Fruit fly (Drosophila melanogaster): Measurements from ENCODE around the gene Six4.
A peak's percentile ranks its signal among the peaks of the same experiment; 100 is the strongest.

Six4 gene

dm6 chr3L:20841465-20842109 lies 49.0 kb upstream of the Six4 start, which contains the start of the genes CSN3 and CG11456 (continued):
- TF ChIP-seq ci (GFP tag; IDR thresholded peaks at IDR 0.05) (no peak), grn (GFP tag; optimal IDR thresholded peaks at IDR 0.05) (no peak), Adf1 (GFP tag; IDR thresholded peaks at IDR 0.05) (no peak), CG7987 (GFP tag; optimal IDR thresholded peaks at IDR 0.05) (peak; percentile 31), stwl (tag; optimal IDR thresholded peaks at IDR 0.05) (peak; percentile 89), CG1602 (GFP tag; optimal IDR thresholded peaks at IDR 0.05) (peak; percentile 21), hbn (GFP tag; IDR thresholded peaks at IDR 0.05; ENCODE audit: partially characterized antibody) (peak; percentile 54), CG17568 (GFP tag; optimal IDR thresholded peaks at IDR 0.05) (no peak), Sin3A (optimal IDR thresholded peaks at IDR 0.05) (peak; percentile 36), zen2 (GFP tag; IDR thresholded peaks at IDR 0.05; ENCODE audit: partially characterized antibody) (peak; percentile 38; the same call in 2 of the 3 replicates), pfk (GFP tag; optimal IDR thresholded peaks at IDR 0.05) (no peak), btn (GFP tag; optimal IDR thresholded peaks at IDR 0.05) (no peak), da (GFP tag; optimal IDR thresholded peaks at IDR 0.05) (no peak), CG6272 (GFP tag; IDR thresholded peaks at IDR 0.05) (no peak), klu (GFP tag; IDR thresholded peaks at IDR 0.05) (no peak), phol (tag; optimal IDR thresholded peaks at IDR 0.05) (peak; percentile 65), CG1647 (GFP tag; optimal IDR thresholded peaks at IDR 0.05) (peak; percentile 51), CG34376 (GFP tag; optimal IDR thresholded peaks at IDR 0.05) (no peak), fd3F (GFP tag; optimal IDR thresholded peaks at IDR 0.05) (no peak), CG7786 (GFP tag; optimal IDR thresholded peaks at IDR 0.05) (peak; percentile 59), sd (tag; optimal IDR thresholded peaks at IDR 0.05) (no peak), disco-r (GFP tag; optimal IDR thresholded peaks at IDR 0.05) (no peak), slbo (GFP tag; IDR thresholded peaks at IDR 0.05) (peak; percentile 67), HmgZ (tag; optimal IDR thresholded peaks at IDR 0.05) (peak; percentile 65), emc (GFP tag; optimal IDR thresholded peaks at IDR 0.05) (no peak), kay (GFP tag; optimal IDR thresholded peaks at IDR 0.05) (peak; percentile 32), CG4854 (GFP tag; optimal IDR thresholded peaks at IDR 0.05) (no peak), psq (GFP tag; optimal IDR thresholded peaks at IDR 0.05) (no peak), yki (optimal IDR thresholded peaks at IDR 0.05) (no peak), tna (GFP tag; IDR thresholded peaks at IDR 0.05; ENCODE audit: partially characterized antibody) (peak; percentile 69), Sox100B (GFP tag; optimal IDR thresholded peaks at IDR 0.05) (no peak), CG8765 (GFP tag; IDR thresholded peaks at IDR 0.05) (no peak), Trl (optimal IDR thresholded peaks at IDR 0.05) (no peak), Trl (GFP tag; optimal IDR thresholded peaks at IDR 0.05) (peak; percentile 50), CG14965 (GFP tag; optimal IDR thresholded peaks at IDR 0.05; ENCODE audit: borderline replicate concordance) (no peak), Chrac-16 (GFP tag; optimal IDR thresholded peaks at IDR 0.05) (peak; percentile 43), CG7271 (tag; optimal IDR thresholded peaks at IDR 0.05) (no peak), otp (GFP tag; IDR thresholded peaks at IDR 0.05) (no peak), CG15269 (tag; optimal IDR thresholded peaks at IDR 0.05) (no peak), Vsx1 (GFP tag; optimal IDR thresholded peaks at IDR 0.05) (no peak), scrt (GFP tag; optimal IDR thresholded peaks at IDR 0.05) (peak; percentile 43), org-1 (GFP tag; optimal IDR thresholded peaks at IDR 0.05) (no peak), Ptx1 (GFP tag; IDR thresholded peaks at IDR 0.05) (peak; percentile 34; the same call in 1 of the 2 replicates), CG14667 (GFP tag; IDR thresholded peaks at IDR 0.05) (no peak), rib (GFP tag; IDR thresholded peaks at IDR 0.05) (peak; percentile 82), CG10209 (GFP tag; optimal IDR thresholded peaks at IDR 0.05) (no peak), CG12769 (tag; optimal IDR thresholded peaks at IDR 0.05) (no peak), CG18764 (GFP tag; optimal IDR thresholded peaks at IDR 0.05) (peak; percentile 26), chif (GFP tag; optimal IDR thresholded peaks at IDR 0.05) (peak; percentile 18 to 33), Dek (tag; optimal IDR thresholded peaks at IDR 0.05) (peak; percentile 53), CG7745 (tag; optimal IDR thresholded peaks at IDR 0.05) (no peak)

Data from whole organism, embryonic.